Fruit fly (Drosophila melanogaster) whole organism, adult: ENCODE measurements around the gene CG18558.

Source experiments
- CG11617 ChIP-seq: fragments of 200-800 bp; sonication (Bioruptor generic); optimal IDR thresholded peaks from 2 replicates; lab custom pipeline; 2017; ENCODE audit warnings: mild to moderate bottlenecking, missing biosample characterization, missing genetic modification reagents, missing genetic modification characterization
- CG12768 ChIP-seq: fragments of 200-800 bp; sonication (Bioruptor generic); optimal IDR thresholded peaks from 2 replicates; lab custom pipeline; 2017; ENCODE audit warnings: missing biosample characterization, missing genetic modification characterization, mild to moderate bottlenecking, moderate library complexity, missing genetic modification reagents
- CG14711 ChIP-seq: fragments of 200-800 bp; sonication (Bioruptor generic); optimal IDR thresholded peaks from 2 replicates; lab custom pipeline; 2018; ENCODE audit warnings: missing biosample characterization, mild to moderate bottlenecking, missing genetic modification characterization, moderate library complexity
- CG1620 ChIP-seq: fragments of 200-800 bp; sonication (Bioruptor generic); optimal IDR thresholded peaks from 2 replicates; lab custom pipeline; 2016; ENCODE audit warnings: missing biosample characterization, missing genetic modification characterization
- CG33017 ChIP-seq: fragments of 200-800 bp; sonication (Bioruptor generic); optimal IDR thresholded peaks from 2 replicates; lab custom pipeline; 2018; ENCODE audit warnings: missing biosample characterization, mild to moderate bottlenecking, missing genetic modification characterization, moderate library complexity
- CG5204 ChIP-seq: fragments of 200-800 bp; sonication (Bioruptor generic); optimal IDR thresholded peaks from 2 replicates; lab custom pipeline; 2016; ENCODE audit warnings: missing biosample characterization, missing genetic modification characterization
- CG7045 ChIP-seq: fragments of 200-800 bp; sonication (Bioruptor generic); optimal IDR thresholded peaks from 2 replicates; lab custom pipeline; 2017; ENCODE audit warnings: missing biosample characterization, mild to moderate bottlenecking, missing genetic modification characterization
- CG7101 ChIP-seq: fragments of 200-800 bp; sonication (Bioruptor generic); optimal IDR thresholded peaks from 2 replicates; lab custom pipeline; 2018; ENCODE audit warnings: missing biosample characterization, mild to moderate bottlenecking, missing genetic modification characterization, moderate library complexity
- Clk ChIP-seq: fragments of 200-800 bp; sonication (Bioruptor generic); optimal IDR thresholded peaks from 2 replicates; lab custom pipeline; 2017; ENCODE audit warnings: missing biosample characterization, missing genetic modification characterization
- Crg-1 ChIP-seq: fragments of 200-800 bp; sonication (Bioruptor generic); optimal IDR thresholded peaks from 2 replicates; lab custom pipeline; 2016; ENCODE audit warnings: missing biosample characterization, missing genetic modification characterization
- Hr96 ChIP-seq: fragments of 200-800 bp; sonication (Bioruptor generic); optimal IDR thresholded peaks from 2 replicates; lab custom pipeline; 2016; ENCODE audit warnings: missing biosample characterization, missing genetic modification characterization
- Mnt ChIP-seq: fragments of 200-800 bp; sonication (Bioruptor generic); optimal IDR thresholded peaks from 2 replicates; lab custom pipeline; 2016; ENCODE audit warnings: missing biosample characterization, mild to moderate bottlenecking, missing genetic modification characterization
- bab1 ChIP-seq: fragments of 200-800 bp; sonication (Bioruptor generic); optimal IDR thresholded peaks from 3 replicates; lab custom pipeline; 2019; ENCODE audit warnings: missing biosample characterization, mild to moderate bottlenecking, missing genetic modification characterization, moderate library complexity
- cic ChIP-seq: fragments of 200-800 bp; sonication (Bioruptor generic); optimal IDR thresholded peaks from 2 replicates; lab custom pipeline; 2017; ENCODE audit warnings: missing biosample characterization, mild to moderate bottlenecking, missing genetic modification characterization, moderate library complexity
- cnc ChIP-seq, 2 experiments: fragments of >200 bp; optimal IDR thresholded peaks; 2 replicates each; lab custom pipeline; 2017
- kay ChIP-seq: fragments of 200-800 bp; sonication (Bioruptor generic); peaks from one replicate; lab custom pipeline; 2016; ENCODE audit warnings: missing biosample characterization, missing genetic modification characterization, borderline replicate concordance
- ovo ChIP-seq: fragments of 200-800 bp; sonication (Bioruptor generic); optimal IDR thresholded peaks from 2 replicates; lab custom pipeline; 2016; ENCODE audit warnings: missing biosample characterization, missing genetic modification characterization
- pad ChIP-seq: fragments of 200-800 bp; sonication (Bioruptor generic); optimal IDR thresholded peaks from 3 replicates; lab custom pipeline; 2017; ENCODE audit warnings: missing biosample characterization, missing genetic modification characterization, mild to moderate bottlenecking, moderate library complexity, missing genetic modification reagents
- tj ChIP-seq: fragments of 200-800 bp; sonication (Bioruptor generic); optimal IDR thresholded peaks from 3 replicates; lab custom pipeline; 2017; ENCODE audit warnings: missing biosample characterization, mild to moderate bottlenecking, missing genetic modification characterization, moderate library complexity
- toe ChIP-seq: fragments of 200-800 bp; sonication (Bioruptor generic); optimal IDR thresholded peaks from 2 replicates; lab custom pipeline; 2016; ENCODE audit warnings: missing biosample characterization, missing genetic modification characterization

CG18558 gene

DNA sequence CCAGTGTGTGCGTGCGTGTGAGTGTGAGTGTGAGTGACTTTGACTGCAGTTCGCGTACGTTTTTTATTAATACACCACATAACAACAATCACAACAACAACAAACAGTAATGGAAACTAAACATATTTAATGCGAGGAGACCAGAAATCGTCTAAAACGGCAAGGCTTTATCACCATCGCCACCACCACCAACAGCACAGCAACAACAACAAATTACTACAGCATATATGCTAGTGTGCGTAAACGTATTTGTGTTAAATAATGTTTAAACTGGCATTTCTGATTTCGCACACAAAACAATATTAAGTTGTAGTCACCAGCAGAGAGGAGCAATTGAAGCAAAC is 41.9 kb upstream of the CG18558 start:
- TF ChIP-seq cic (GFP tag; lab: Kevin White, UChicago) (no peak), Mnt (GFP tag; lab: Kevin White, UChicago) (no peak), Hr96 (no peak), Clk (no peak), bab1 (GFP tag; lab: Kevin White, UChicago) (no peak), CG7101 (no peak), CG1620 (GFP tag; lab: Kevin White, UChicago) (no peak), tj (no peak)

DNA sequence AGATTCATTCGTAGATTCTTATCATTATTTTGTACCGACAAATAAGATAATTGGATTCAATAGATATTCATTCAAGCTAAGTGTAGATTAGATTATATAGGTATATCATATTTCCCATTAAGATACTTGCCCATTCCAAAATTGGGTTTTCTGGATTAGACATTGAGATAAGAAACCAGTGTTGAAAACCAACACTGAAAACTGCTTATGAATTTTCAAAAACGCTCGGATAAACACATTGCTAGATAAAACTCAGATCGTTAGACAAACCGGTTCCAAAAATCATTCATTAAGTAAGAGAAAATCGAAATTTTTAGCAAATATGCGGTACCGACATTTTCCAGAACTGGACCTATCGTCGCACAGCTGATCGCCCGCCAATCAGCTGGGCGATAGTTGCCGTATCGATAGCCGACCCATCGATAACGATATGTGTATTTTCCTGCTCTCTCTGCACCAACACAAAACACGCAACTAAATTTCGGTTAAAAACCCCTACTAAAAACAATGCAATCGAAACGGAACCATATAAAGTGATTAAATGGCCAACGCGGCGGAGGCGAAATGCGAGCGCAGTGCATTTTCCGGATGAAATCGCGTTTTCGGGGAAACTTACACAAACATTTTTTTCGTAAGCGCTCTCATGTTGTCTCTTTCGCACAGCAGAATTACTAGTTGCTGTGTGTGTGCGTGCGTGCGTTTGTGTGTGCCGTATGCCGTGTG is 41.4 kb upstream of the CG18558 start, which contains the start of the genes NTPase and lilli:
Gene NTPase (minus strand): TSS at position 348 of the 723 bp plus-strand sequence.
Gene lilli (plus strand): TSS at position 427 of the 723 bp plus-strand sequence.
- TF ChIP-seq pad (GFP tag; lab: Kevin White, UChicago) (peak; percentile 47), CG7045 (GFP tag; lab: Kevin White, UChicago) (no peak), toe (no peak), CG14711 (tag; lab: Kevin White, UChicago) (peak; percentile 24), CG1620 (GFP tag; lab: Kevin White, UChicago) (peak; percentile 11), CG33017 (tag; lab: Kevin White, UChicago) (no peak), Clk (no peak), cic (GFP tag; lab: Kevin White, UChicago) (peak; percentile 76), CG11617 (peak; percentile 0), tj (no peak), Hr96 (no peak), cnc (optimal IDR thresholded peaks at IDR 0.05; lab: Kevin White, UChicago) (no peak), ovo (GFP tag; lab: Kevin White, UChicago) (peak; percentile 1), Mnt (GFP tag; lab: Kevin White, UChicago) (peak; percentile 3), bab1 (GFP tag; lab: Kevin White, UChicago) (peak; percentile 58), Crg-1 (peak; percentile 57), CG5204 (GFP tag; lab: Kevin White, UChicago) (no peak), CG12768 (GFP tag; lab: Kevin White, UChicago) (peak; percentile 42), CG7101 (peak; percentile 44), kay (GFP tag; lab: Kevin White, UChicago) (peak; percentile 42)

- TF ChIP-seq bab1 (GFP tag; lab: Kevin White, UChicago) (peak; percentile 71), CG1620 (GFP tag; lab: Kevin White, UChicago) (peak; percentile 69), Hr96 (peak; percentile 35), CG5204 (GFP tag; lab: Kevin White, UChicago) (no peak), CG7101 (peak; percentile 30), CG14711 (tag; lab: Kevin White, UChicago) (peak; percentile 38), cic (GFP tag; lab: Kevin White, UChicago) (peak; percentile 72), tj (peak; percentile 37), CG12768 (GFP tag; lab: Kevin White, UChicago) (peak; percentile 53), CG11617 (peak; percentile 67), toe (peak; percentile 27), kay (GFP tag; lab: Kevin White, UChicago) (no peak), CG33017 (tag; lab: Kevin White, UChicago) (peak; percentile 52), pad (GFP tag; lab: Kevin White, UChicago) (no peak), CG7045 (GFP tag; lab: Kevin White, UChicago) (no peak), ovo (GFP tag; lab: Kevin White, UChicago) (no peak), Crg-1 (no peak), cnc (optimal IDR thresholded peaks at IDR 0.05; lab: Kevin White, UChicago) (peak; percentile 30 to 77), Mnt (GFP tag; lab: Kevin White, UChicago) (peak; percentile 92), Clk (no peak)
These were observed 40.6 kb upstream of the CG18558 start for dm6 chr2L:2884683-2885502.

- peak; percentile 92 for TF ChIP-seq kay (GFP tag; lab: Kevin White, UChicago)
- no peak for TF ChIP-seq CG33017 (tag; lab: Kevin White, UChicago)
These were observed 39.5 kb upstream of the CG18558 start for dm6 chr2L:2883703-2884294.

- TF ChIP-seq Clk (no peak), cnc (optimal IDR thresholded peaks at IDR 0.05; lab: Kevin White, UChicago) (no peak), kay (GFP tag; lab: Kevin White, UChicago) (no peak), ovo (GFP tag; lab: Kevin White, UChicago) (peak; percentile 86), CG5204 (GFP tag; lab: Kevin White, UChicago) (no peak), Hr96 (peak; percentile 40), CG7045 (GFP tag; lab: Kevin White, UChicago) (peak; percentile 25), Mnt (GFP tag; lab: Kevin White, UChicago) (peak; percentile 29), CG12768 (GFP tag; lab: Kevin White, UChicago) (peak; percentile 31), CG14711 (tag; lab: Kevin White, UChicago) (peak; percentile 26), CG33017 (tag; lab: Kevin White, UChicago) (peak; percentile 7), toe (peak; percentile 24), CG11617 (peak; percentile 56), CG7101 (peak; percentile 13), tj (peak; percentile 14)
These were observed 38.8 kb upstream of the CG18558 start for dm6 chr2L:2882968-2883702.
